Worm (Caenorhabditis elegans) whole organism, L4 larva: ENCODE data around the gene F54C9.11.

ENCODE experiments used
- D1046.2 ChIP-seq: fragments of 200-800 bp; sonication (Bioruptor generic); IDR thresholded peaks from 2 replicates; pipeline ENCODE4 v1.3.6; 2022; ENCODE audit warnings: missing genetic modification characterization, missing compliant biosample characterization
- F37D6.2 ChIP-seq: sonication (generic microtip); optimal IDR thresholded peaks from 2 replicates; lab custom pipeline; 2016; ENCODE audit warnings: mild to moderate bottlenecking, missing genetic modification characterization, missing compliant biosample characterization
- R02D3.7 ChIP-seq: fragments of 150-350 bp; sonication (generic microtip); optimal IDR thresholded peaks from 3 replicates; lab custom pipeline; 2014; ENCODE audit warnings: missing biosample characterization, missing genetic modification characterization
- T26A8.4 ChIP-seq: fragments of 200-800 bp; sonication (Bioruptor generic); IDR thresholded peaks from 2 replicates; pipeline ENCODE4 v1.3.6; 2022; ENCODE audit warnings: missing genetic modification characterization, missing compliant biosample characterization
- Y105C5A.15 ChIP-seq: fragments of 200-800 bp; sonication (Bioruptor generic); IDR thresholded peaks from 2 replicates; pipeline ENCODE4 v1.3.6; 2022; ENCODE audit warnings: missing genetic modification characterization, missing compliant biosample characterization
- Y75B8A.6 ChIP-seq: fragments of 200-800 bp; sonication (Bioruptor generic); IDR thresholded peaks from 2 replicates; pipeline ENCODE4 v1.3.6; 2022; ENCODE audit warnings: missing genetic modification reagents, missing genetic modification characterization, missing compliant biosample characterization
- ZK546.5 ChIP-seq, 2 experiments: sonication (generic microtip); optimal IDR thresholded peaks; 2 replicates each; lab custom pipeline; 2017; ENCODE audit warnings: missing biosample characterization in 2 of 2, missing genetic modification characterization in 2 of 2
- aha-1 ChIP-seq: fragments of 150-350 bp; peaks from one replicate; lab custom pipeline; 2014; ENCODE audit warnings: missing biosample characterization, missing genetic modification characterization
- attf-4 ChIP-seq: sonication (generic microtip); optimal IDR thresholded peaks from 3 replicates; lab custom pipeline; 2017; ENCODE audit warnings: missing biosample characterization, missing genetic modification characterization
- ceh-28 ChIP-seq: fragments of 150-350 bp; optimal IDR thresholded peaks from 2 replicates; lab custom pipeline; 2014; ENCODE audit warnings: missing biosample characterization, missing genetic modification reagents, missing genetic modification characterization
- ceh-44 ChIP-seq: fragments of 200-800 bp; sonication (Bioruptor generic); IDR thresholded peaks from 2 replicates; pipeline ENCODE4 v1.3.6; 2022; ENCODE audit warnings: missing genetic modification reagents, missing genetic modification characterization, missing compliant biosample characterization
- ceh-82 ChIP-seq: sonication (generic microtip); optimal IDR thresholded peaks from 2 replicates; lab custom pipeline; 2017; ENCODE audit warnings: missing biosample characterization, missing genetic modification characterization
- ces-1 ChIP-seq: fragments of 150-350 bp; sonication (generic microtip); optimal IDR thresholded peaks from 4 replicates; lab custom pipeline; 2014; ENCODE audit warnings: missing biosample characterization, missing genetic modification reagents, missing genetic modification characterization
- cey-2 ChIP-seq: sonication (generic microtip); optimal IDR thresholded peaks from 3 replicates; lab custom pipeline; 2017; ENCODE audit warnings: missing genetic modification characterization, mild to moderate bottlenecking, missing compliant biosample characterization, antibody characterized with exemption, borderline replicate concordance; ENCODE audit not compliant: insufficient read depth
- daf-12 ChIP-seq: fragments of 150-350 bp; optimal IDR thresholded peaks from 2 replicates; lab custom pipeline; 2014; ENCODE audit warnings: missing biosample characterization, missing genetic modification reagents, missing genetic modification characterization
- dmd-6 ChIP-seq: fragments of 200-800 bp; sonication (Bioruptor generic); IDR thresholded peaks from 2 replicates; pipeline ENCODE4 v1.3.6; 2022; ENCODE audit warnings: missing genetic modification reagents, missing genetic modification characterization, missing compliant biosample characterization
- dmd-8 ChIP-seq: fragments of 200-800 bp; sonication (Bioruptor generic); IDR thresholded peaks from 2 replicates; pipeline ENCODE4 v1.3.6; 2022; ENCODE audit warnings: missing genetic modification characterization, missing compliant biosample characterization
- dmd-9 ChIP-seq: fragments of 200-800 bp; sonication (Bioruptor generic); IDR thresholded peaks from 2 replicates; pipeline ENCODE4 v1.3.6; 2022; ENCODE audit warnings: missing genetic modification reagents, missing genetic modification characterization, missing compliant biosample characterization
- duxl-1 ChIP-seq: sonication (generic microtip); optimal IDR thresholded peaks from 2 replicates; lab custom pipeline; 2016; ENCODE audit warnings: mild to moderate bottlenecking, missing genetic modification characterization, moderate library complexity, missing compliant biosample characterization; ENCODE audit not compliant: poor library complexity
- egl-43 ChIP-seq: fragments of 200-800 bp; sonication (Bioruptor generic); IDR thresholded peaks from 2 replicates; pipeline ENCODE4 v1.3.6; 2022; ENCODE audit warnings: missing genetic modification reagents, missing genetic modification characterization, missing compliant biosample characterization
- fkh-10 ChIP-seq: fragments of 150-350 bp; optimal IDR thresholded peaks from 2 replicates; lab custom pipeline; 2014; ENCODE audit warnings: missing biosample characterization, missing genetic modification reagents, missing genetic modification characterization
- gei-8 ChIP-seq: fragments of 200-800 bp; sonication (Bioruptor generic); optimal IDR thresholded peaks from 2 replicates; lab custom pipeline; 2018; ENCODE audit warnings: mild to moderate bottlenecking, missing genetic modification characterization, missing compliant biosample characterization
- hif-1 ChIP-seq, 2 experiments: sonication (generic microtip); optimal IDR thresholded peaks; 2 replicates each; lab custom pipeline; 2016 to 2017; ENCODE audit warnings: missing compliant biosample characterization in 2 of 2, missing genetic modification characterization in 2 of 2, missing genetic modification reagents in 2 of 2, missing genotype in 2 of 2, mild to moderate bottlenecking in 1 of 2
- lim-7 ChIP-seq: fragments of 200-800 bp; sonication (Bioruptor generic); IDR thresholded peaks from 2 replicates; pipeline ENCODE4 v1.3.6; 2022; ENCODE audit warnings: missing genetic modification characterization, missing compliant biosample characterization
- lin-13 ChIP-seq: fragments of 150-350 bp; optimal IDR thresholded peaks from 2 replicates; lab custom pipeline; 2014; ENCODE audit warnings: missing biosample characterization, missing genetic modification reagents, missing genetic modification characterization
- lin-29 ChIP-seq: fragments of 200-800 bp; sonication (Bioruptor generic); IDR thresholded peaks from 2 replicates; pipeline ENCODE4 v1.3.6; 2022; ENCODE audit warnings: missing genetic modification reagents, missing genetic modification characterization, missing compliant biosample characterization
- lin-39 ChIP-seq: fragments of 150-350 bp; optimal IDR thresholded peaks from 2 replicates; lab custom pipeline; 2014; ENCODE audit warnings: missing biosample characterization, missing genetic modification reagents, missing genetic modification characterization
- lir-3 ChIP-seq: sonication (generic microtip); optimal IDR thresholded peaks from 2 replicates; lab custom pipeline; 2016; ENCODE audit warnings: mild to moderate bottlenecking, missing genetic modification characterization, missing compliant biosample characterization
- lsy-2 ChIP-seq, 2 experiments: fragments of 150-350 bp in 1 of 2; sonication (generic microtip) in 1 of 2; optimal IDR thresholded peaks; 2 replicates each; lab custom pipeline; 2014 to 2017; ENCODE audit warnings: missing biosample characterization in 2 of 2, missing genetic modification characterization in 2 of 2
- mdl-1 ChIP-seq, 2 experiments: fragments of 150-350 bp in 1 of 2; sonication (generic microtip) in 1 of 2; optimal IDR thresholded peaks; 2 replicates each; lab custom pipeline; 2014 to 2017; ENCODE audit warnings: missing biosample characterization in 2 of 2, missing genetic modification characterization in 2 of 2
- mdt-29 ChIP-seq: fragments of 200-800 bp; sonication (Bioruptor generic); IDR thresholded peaks from 2 replicates; pipeline ENCODE4 v1.3.6; 2022; ENCODE audit warnings: missing genetic modification reagents, missing genetic modification characterization, missing compliant biosample characterization
- mes-2 ChIP-seq: sonication (generic microtip); optimal IDR thresholded peaks from 2 replicates; lab custom pipeline; 2016; ENCODE audit warnings: missing genotype, mild to moderate bottlenecking, missing genetic modification characterization, missing compliant biosample characterization; ENCODE audit not compliant: poor library complexity, severe bottlenecking
- mxl-2 ChIP-seq: fragments of 200-800 bp; sonication (Bioruptor generic); conservative IDR thresholded peaks from 2 replicates; pipeline ENCODE4 v1.3.6; 2022; ENCODE audit warnings: missing genetic modification reagents, missing genetic modification characterization, missing compliant biosample characterization
- mxl-3 ChIP-seq: fragments of 200-800 bp; sonication (Bioruptor generic); optimal IDR thresholded peaks from 2 replicates; lab custom pipeline; 2018; ENCODE audit warnings: mild to moderate bottlenecking, missing genetic modification characterization, missing compliant biosample characterization
- nhr-10 ChIP-seq: fragments of 150-350 bp; optimal IDR thresholded peaks from 2 replicates; lab custom pipeline; 2014; ENCODE audit warnings: missing biosample characterization, missing genetic modification characterization
- nhr-102 ChIP-seq: sonication (generic microtip); optimal IDR thresholded peaks from 2 replicates; lab custom pipeline; 2016; ENCODE audit warnings: mild to moderate bottlenecking, missing genetic modification characterization, moderate library complexity, missing compliant biosample characterization
- nhr-237 ChIP-seq: sonication (generic microtip); optimal IDR thresholded peaks from 2 replicates; lab custom pipeline; 2017; ENCODE audit warnings: missing biosample characterization, missing genetic modification characterization
- nhr-25 ChIP-seq: sonication (generic microtip); optimal IDR thresholded peaks from 2 replicates; lab custom pipeline; 2017; ENCODE audit warnings: missing genetic modification characterization, mild to moderate bottlenecking, missing compliant biosample characterization, antibody characterized with exemption, moderate library complexity, borderline replicate concordance; ENCODE audit not compliant: insufficient read depth
- nhr-77 ChIP-seq: fragments of 150-350 bp; optimal IDR thresholded peaks from 2 replicates; lab custom pipeline; 2014; ENCODE audit warnings: missing biosample characterization, missing genetic modification characterization
- pqm-1 ChIP-seq: sonication (generic microtip); optimal IDR thresholded peaks from 2 replicates; lab custom pipeline; 2017; ENCODE audit warnings: missing biosample characterization, missing genetic modification characterization
- rbr-2 ChIP-seq: sonication (generic microtip); optimal IDR thresholded peaks from 2 replicates; lab custom pipeline; 2016; ENCODE audit warnings: missing genotype, missing genetic modification characterization, missing compliant biosample characterization
- snpc-1.2 ChIP-seq: fragments of 200-800 bp; sonication (Bioruptor generic); IDR thresholded peaks from 2 replicates; pipeline ENCODE4 v1.3.6; 2022; ENCODE audit warnings: missing genetic modification reagents, missing genetic modification characterization, missing compliant biosample characterization
- spr-1 ChIP-seq: sonication (generic microtip); optimal IDR thresholded peaks from 2 replicates; lab custom pipeline; 2016; ENCODE audit warnings: mild to moderate bottlenecking, missing genetic modification characterization, missing compliant biosample characterization
- tra-1 ChIP-seq: fragments of 200-800 bp; sonication (Bioruptor generic); IDR thresholded peaks from 2 replicates; pipeline ENCODE4 v1.3.6; 2022; ENCODE audit warnings: missing genetic modification reagents, missing genetic modification characterization, missing compliant biosample characterization
- zfp-2 ChIP-seq: sonication (generic microtip); optimal IDR thresholded peaks from 2 replicates; lab custom pipeline; 2016; ENCODE audit warnings: mild to moderate bottlenecking, missing genetic modification characterization, missing compliant biosample characterization
- ztf-7 ChIP-seq: fragments of 150-350 bp; optimal IDR thresholded peaks from 2 replicates; lab custom pipeline; 2014; ENCODE audit warnings: missing biosample characterization, missing genetic modification characterization

Gene F54C9.11

DNA sequence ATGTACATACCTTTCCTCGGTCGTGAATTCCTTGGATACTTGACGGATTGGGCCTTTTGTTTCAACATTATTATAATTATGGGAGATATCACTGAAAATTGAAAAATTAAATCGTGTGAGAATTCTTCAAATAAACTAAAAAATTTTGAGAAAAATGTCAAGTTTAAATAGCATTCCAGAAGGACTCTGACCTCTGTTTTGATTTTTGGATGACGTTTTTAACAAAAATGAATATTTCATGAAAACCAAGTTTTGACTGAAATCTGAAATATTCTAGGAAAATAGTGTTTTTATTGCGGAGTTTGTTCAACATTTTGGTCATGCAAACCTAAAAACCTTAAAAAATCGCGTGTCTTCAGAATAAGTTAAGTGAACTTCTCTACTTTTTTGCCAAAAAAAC, 28.7 kb downstream of the F54C9.11 start, which contains the start of gene glb-27:
glb-27 (minus strand) TSS at position 101 of the 400 bp plus-strand sequence.
- TF ChIP-seq nhr-25 (tag; lab: Kevin White, UChicago): no peak
- no peak for TF ChIP-seq ZK546.5 (tag; optimal IDR thresholded peaks at IDR 0.05; lab: Kevin White, UChicago)
- no peak for TF ChIP-seq daf-12 (tag; lab: Kevin White, UChicago)
- TF ChIP-seq Y75B8A.6 (GFP tag; lab: Robert Waterston, UW): no peak
- no peak for TF ChIP-seq duxl-1 (tag; lab: Kevin White, UChicago)
- TF ChIP-seq lsy-2 (tag; optimal IDR thresholded peaks at IDR 0.05; lab: Kevin White, UChicago): no peak
- TF ChIP-seq D1046.2 (GFP tag; lab: Robert Waterston, UW): no peak
- TF ChIP-seq egl-43 (GFP tag; lab: Robert Waterston, UW): no peak
- TF ChIP-seq T26A8.4: no peak

DNA sequence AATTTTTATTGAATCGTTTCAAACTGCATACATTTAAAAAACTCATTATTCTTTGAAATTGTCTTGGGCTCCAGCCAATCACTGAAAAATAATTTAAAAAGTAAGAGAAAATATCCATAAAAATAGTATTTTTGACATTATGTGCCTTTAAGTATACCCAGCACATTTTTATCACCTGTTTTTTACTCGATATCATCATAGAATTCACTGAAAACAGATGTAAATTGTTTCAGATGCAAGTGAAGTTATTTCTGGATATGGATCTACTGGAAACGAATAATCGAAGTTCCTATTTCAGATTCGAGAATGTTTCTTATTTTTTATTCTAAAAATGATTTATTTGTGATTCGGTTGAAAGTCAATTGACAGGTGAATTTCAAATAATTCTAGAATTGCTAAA, 30.3 kb downstream of the F54C9.11 start:
- no peak for TF ChIP-seq mxl-2 (GFP tag; lab: Robert Waterston, UW)
- no peak for TF ChIP-seq F37D6.2 (tag; lab: Kevin White, UChicago)
- no peak for TF ChIP-seq dmd-8 (GFP tag; lab: Robert Waterston, UW)
- no peak for TF ChIP-seq ceh-82 (tag; lab: Kevin White, UChicago)
- no peak for TF ChIP-seq T26A8.4
- no peak for TF ChIP-seq ces-1 (GFP tag; lab: Kevin White, UChicago)
- no peak for TF ChIP-seq lir-3 (tag; lab: Kevin White, UChicago)
- no peak for TF ChIP-seq fkh-10 (GFP tag; lab: Kevin White, UChicago)
- TF ChIP-seq mdl-1 (tag; optimal IDR thresholded peaks at IDR 0.05; lab: Kevin White, UChicago): no peak
- no peak for TF ChIP-seq aha-1 (tag; lab: Kevin White, UChicago)
- TF ChIP-seq, all 104 proteins: peak for 0

DNA sequence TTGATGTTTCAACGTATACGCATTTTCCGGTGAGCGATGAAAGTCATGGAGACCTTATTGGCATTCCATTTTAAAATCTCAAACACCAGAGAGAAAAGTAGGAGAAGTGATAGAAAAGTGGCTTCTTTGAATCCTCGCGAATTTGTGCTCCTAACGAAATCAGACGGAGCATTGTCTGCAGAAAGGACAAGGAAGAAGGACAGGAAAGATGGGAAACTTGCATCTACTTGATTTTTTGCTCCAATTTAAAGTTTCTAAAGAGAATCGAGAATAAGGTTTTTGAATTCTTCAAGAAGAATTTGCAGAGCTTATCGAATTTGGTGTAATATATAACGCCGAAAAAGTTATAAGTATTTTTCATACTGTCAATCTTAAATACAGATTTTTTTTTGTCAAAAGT, 33.8 kb downstream of the F54C9.11 start:
- TF ChIP-seq lim-7 (GFP tag; lab: Robert Waterston, UW) (no peak), lin-29 (no peak), tra-1 (GFP tag; lab: Robert Waterston, UW) (no peak), ces-1 (GFP tag; lab: Kevin White, UChicago) (peak; percentile 20), fkh-10 (GFP tag; lab: Kevin White, UChicago) (peak; percentile 56), cey-2 (tag; lab: Kevin White, UChicago) (no peak), nhr-237 (no peak), pqm-1 (tag; lab: Kevin White, UChicago) (no peak), ztf-7 (tag; lab: Kevin White, UChicago) (no peak), R02D3.7 (tag; lab: Kevin White, UChicago) (no peak), nhr-102 (tag; lab: Kevin White, UChicago) (no peak), ceh-28 (tag; lab: Kevin White, UChicago) (no peak), hif-1 (tag; optimal IDR thresholded peaks at IDR 0.05; lab: Kevin White, UChicago) (no peak), nhr-10 (tag; lab: Kevin White, UChicago) (no peak), dmd-6 (no peak), mdt-29 (GFP tag; lab: Robert Waterston, UW) (no peak)

DNA sequence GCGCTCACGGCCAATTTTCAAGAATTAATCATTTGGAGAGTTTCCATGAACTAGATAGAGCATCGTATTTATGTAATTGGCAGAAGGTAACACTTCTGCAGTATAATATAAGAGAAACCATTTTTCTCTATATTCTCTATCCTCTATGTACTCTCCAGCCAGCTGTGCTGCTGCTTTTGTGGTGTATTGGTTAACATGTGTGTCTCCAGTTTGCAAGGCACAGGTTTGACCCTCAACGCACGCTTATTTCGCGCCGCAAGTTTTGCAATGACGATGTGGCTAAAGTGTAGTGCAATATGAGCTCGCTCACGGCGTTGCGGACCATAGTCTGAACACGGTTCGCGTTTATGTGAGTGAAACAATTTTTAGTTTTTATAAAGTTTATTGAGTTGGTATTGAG, 37.9 kb downstream of the F54C9.11 start:
- TF ChIP-seq snpc-1.2 (GFP tag; lab: Robert Waterston, UW): no peak; the same call in 1 of the 2 replicates
- TF ChIP-seq mxl-3 (GFP tag; lab: Kevin White, UChicago): peak; percentile 88
- peak; percentile 70; the same call in 1 of the 2 replicates for TF ChIP-seq ceh-44
- peak; percentile 7 for TF ChIP-seq R02D3.7 (tag; lab: Kevin White, UChicago)
- TF ChIP-seq attf-4 (tag; lab: Kevin White, UChicago): no peak
- TF ChIP-seq mdl-1 (tag; optimal IDR thresholded peaks at IDR 0.05; lab: Kevin White, UChicago): peak in 1 of 2 experiments; percentile 52
- peak; percentile 84 for TF ChIP-seq gei-8 (GFP tag; lab: Kevin White, UChicago)
- TF ChIP-seq Y105C5A.15 (GFP tag; lab: Robert Waterston, UW): no peak; the same call in 1 of the 2 replicates
- TF ChIP-seq nhr-77 (tag; lab: Kevin White, UChicago): peak; percentile 13
- TF ChIP-seq spr-1 (tag; lab: Kevin White, UChicago): peak; percentile 85
- TF ChIP-seq lin-13 (GFP tag; lab: Kevin White, UChicago): peak; percentile 71
- peak; percentile 63 for TF ChIP-seq zfp-2
- peak; percentile 21 for TF ChIP-seq F37D6.2 (tag; lab: Kevin White, UChicago)
- TF ChIP-seq lin-39 (tag; lab: Kevin White, UChicago): no peak
- 0 out of 2 replicates have a peak, but pooled peaks have one; percentile 66 for TF ChIP-seq dmd-9
- peak; percentile 59 for TF ChIP-seq rbr-2
- peak; percentile 53 for TF ChIP-seq lir-3 (tag; lab: Kevin White, UChicago)
- TF ChIP-seq mes-2 (tag; lab: Kevin White, UChicago): no peak
